Worm (Caenorhabditis elegans) whole organism, dauer: ENCODE results near the gene str-16.

Source experiments
- unc-62 ChIP-seq: sonication (generic microtip); optimal IDR thresholded peaks from 2 replicates; lab custom pipeline; 2017; ENCODE audit warnings: missing biosample characterization, missing genetic modification reagents, missing genetic modification characterization

str-16 gene

DNA sequence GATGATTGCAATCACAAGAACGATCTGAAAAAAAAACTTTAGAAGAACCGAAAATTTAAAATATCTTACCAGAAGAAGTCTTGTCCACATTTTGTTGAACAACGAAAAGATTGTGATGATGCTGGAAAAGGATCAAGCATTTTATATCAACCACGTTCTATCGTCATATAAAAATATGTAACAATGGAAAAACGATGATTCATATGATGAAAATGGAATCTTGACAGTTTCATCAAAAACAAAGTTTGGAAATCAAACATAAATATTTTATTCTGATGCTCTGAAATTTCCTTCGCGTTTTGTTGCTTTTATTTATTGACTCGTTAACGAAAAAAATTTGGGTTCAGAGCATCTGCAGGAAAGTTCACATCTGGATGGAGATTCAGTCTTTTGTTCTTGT is at the start of gene str-16, which contains the start of gene K08D9.9:
Gene str-16, plus strand, starts transcription at position 266 of the 400 bp plus-strand sequence.
Gene K08D9.9, minus strand, starts transcription at position 101 of the 400 bp plus-strand sequence.
- TF ChIP-seq unc-62: no peak

DNA sequence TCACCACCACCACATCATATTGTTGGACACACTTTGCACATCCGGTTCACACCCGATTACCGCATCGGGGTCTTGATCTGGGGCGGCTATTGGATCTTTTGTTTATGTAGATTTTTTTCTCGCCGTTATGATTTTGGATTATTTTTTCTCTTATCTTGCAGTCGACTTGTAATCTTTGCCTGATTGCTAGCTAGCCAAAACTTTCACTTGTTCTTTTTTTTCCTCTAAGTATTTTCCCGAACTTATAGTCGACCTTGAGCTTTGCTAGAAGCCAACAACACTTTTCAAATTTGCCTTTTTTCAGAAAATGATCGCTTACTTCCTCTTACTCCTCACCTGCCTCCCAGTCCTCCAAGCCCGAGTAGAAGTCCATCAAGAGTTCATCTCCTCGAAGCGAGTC is 48.6 kb upstream of the str-16 start, which contains the start of gene lag-2:
Gene lag-2, plus strand, starts transcription at position 301 of the 400 bp plus-strand sequence.
- no peak for TF ChIP-seq unc-62

DNA sequence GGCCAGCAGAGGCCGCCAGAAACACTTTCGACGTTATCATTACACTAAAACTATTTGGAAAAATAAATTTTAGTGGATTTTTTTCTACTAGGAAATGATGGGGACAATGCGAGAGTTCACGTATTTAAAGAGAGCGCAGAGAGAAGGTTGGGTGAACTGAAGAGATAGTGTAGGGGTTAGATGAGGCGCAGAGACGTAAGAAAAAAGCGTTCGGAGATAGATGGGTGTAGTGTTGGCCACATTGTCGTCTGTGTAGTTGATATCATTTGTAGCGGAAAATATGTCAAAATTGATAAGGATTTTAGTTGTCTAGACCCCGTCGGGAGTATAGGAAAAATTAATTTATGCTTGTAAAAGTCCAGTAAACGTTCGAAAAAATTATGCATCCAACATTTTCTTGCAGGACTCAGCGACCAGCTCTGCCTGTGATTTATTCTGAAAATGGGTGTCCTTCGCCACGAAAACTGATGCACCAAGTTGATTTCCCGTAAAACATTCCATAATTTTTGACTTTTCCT is 43.5 kb upstream of the str-16 start, which contains the start of the genes Y73C8B.3 and Y73C8B.9:
Gene Y73C8B.3, minus strand, starts transcription at position 147 of the 518 bp plus-strand sequence.
Gene Y73C8B.9, plus strand, starts transcription at position 468 of the 518 bp plus-strand sequence.
- no peak for TF ChIP-seq unc-62

DNA sequence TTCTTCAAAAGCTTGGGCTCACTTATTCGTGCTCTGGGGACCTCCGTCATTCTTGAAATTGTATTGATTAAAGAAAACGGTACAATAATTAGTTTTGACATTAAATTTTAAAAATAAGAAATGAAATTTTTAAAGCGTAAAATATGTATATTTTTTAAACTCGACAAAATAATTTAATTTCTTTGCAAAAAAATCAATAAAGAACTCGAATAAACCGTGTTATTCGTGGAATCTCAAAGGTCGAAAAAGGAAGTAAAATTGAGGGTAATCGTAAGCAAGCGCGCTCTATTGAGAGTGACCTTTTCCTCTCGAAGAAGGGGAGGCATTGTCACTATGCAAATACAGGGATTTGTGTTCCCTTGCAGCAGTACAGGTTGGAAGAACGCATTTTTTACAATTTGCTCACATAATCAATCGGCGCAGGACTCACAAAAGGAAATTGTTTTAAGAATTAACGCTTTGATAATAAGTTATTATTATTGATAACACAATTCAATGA is 41.7 kb upstream of the str-16 start, which contains the start of gene Y73C8B.2:
Gene Y73C8B.2, minus strand, starts transcription at position 51 of the 499 bp plus-strand sequence.
- TF ChIP-seq unc-62: no peak

DNA sequence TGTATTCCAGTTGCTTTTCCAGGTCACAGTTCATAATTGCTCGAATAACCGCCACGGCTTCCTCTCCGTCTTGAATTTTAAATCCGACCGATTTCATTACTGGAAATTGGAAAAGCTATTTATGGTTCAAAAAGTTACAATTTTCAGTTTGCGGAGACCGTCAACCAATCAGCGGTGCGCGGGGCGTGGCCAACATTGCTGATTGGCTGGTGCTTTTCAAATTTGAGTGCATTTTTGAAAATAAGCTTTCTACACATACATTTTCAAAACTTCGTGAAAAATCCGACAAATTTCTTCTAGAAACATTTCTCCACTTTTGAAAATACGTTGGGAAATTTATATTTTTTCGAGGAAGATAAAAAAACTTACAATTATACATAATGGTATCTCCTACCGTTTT is 40.9 kb upstream of the str-16 start:
- TF ChIP-seq unc-62: no peak

DNA sequence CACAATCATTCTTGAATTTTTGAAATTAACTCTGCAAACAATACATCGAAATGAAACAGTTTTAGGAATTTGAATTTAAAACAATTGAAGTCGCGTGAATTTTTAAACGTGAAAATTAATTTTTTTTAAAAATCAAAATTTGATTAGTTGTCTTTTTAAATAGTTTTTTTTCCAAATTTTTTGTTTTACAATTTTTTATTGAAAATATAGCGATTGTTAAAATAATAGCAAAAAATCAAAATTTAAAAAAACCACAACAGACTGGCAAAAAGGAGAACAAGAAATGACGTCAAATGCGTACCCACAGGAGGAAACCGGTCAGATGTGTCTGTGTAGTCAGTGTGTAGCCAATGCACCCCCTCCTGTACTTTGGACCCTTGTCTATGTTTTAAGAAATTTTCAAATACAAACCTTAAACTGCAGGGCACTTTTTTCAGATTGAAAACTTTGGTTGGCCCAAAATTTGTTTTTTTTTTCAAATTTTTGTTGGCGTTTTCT is 39.8 kb upstream of the str-16 start, which contains the start of the genes Y73C8B.1 and Y73C8B.5:
Gene Y73C8B.1, minus strand, starts transcription at position 51 of the 498 bp plus-strand sequence.
Gene Y73C8B.5, plus strand, starts transcription at position 437 of the 498 bp plus-strand sequence.
- no peak for TF ChIP-seq unc-62

DNA sequence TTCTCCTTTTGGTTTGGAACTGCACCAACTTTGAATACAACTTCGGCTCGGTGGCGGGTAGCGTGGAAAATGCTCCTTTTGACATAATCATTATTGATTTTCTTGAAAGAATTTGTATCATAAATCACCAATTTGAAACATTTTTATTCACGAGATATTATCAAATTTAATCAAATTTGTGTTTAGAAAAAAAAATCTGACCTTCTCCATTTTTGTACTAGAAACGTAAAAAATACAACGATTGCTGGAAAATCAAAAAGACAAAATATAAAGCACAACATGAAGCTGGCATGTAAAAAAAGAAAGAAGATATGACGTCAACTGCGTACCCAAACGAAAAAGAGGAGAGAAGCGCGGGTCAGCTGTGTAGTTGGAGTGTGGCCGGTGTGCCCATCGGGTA is 36.4 kb upstream of the str-16 start, which contains the start of gene K08D9.4:
Gene K08D9.4, minus strand, starts transcription at position 101 of the 400 bp plus-strand sequence.
- no peak for TF ChIP-seq unc-62

DNA sequence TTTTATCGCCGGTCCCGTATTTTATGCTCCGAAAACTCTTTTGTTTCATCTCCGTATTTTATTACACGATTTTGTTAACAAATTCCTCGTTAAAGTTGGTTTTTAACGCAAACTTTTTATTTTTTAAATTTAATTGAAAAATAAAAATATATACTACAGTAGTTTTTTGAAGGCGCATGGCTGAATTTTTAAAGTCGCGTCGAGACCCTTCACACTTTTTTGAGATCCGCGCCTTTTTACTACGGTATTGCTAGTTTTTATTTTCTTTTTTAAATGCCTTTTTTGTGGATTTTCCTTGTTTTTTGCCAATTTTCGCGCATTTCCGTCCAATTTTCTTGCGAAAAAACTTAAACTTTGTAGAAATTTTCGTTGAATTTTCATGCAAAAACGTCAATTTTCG is 32.2 kb upstream of the str-16 start:
- TF ChIP-seq unc-62: no peak

DNA sequence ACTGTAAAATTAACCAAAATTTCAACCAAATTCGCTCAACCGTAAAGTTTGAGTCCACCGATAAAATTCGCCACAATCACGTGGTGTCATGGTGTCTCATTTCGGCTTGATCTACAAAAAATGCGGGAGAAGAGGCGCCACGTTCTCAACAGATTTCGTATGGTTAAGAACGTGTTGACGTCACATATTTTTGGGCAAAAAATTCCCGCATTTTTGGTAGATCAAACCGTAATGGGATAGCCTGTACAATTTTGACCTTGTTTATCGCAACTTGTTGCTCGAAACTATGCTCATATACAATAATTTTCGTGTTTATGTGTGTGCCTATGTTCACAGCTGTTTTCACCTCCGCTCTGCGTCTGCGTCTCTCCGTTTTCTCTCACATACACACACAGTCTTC is 27.7 kb upstream of the str-16 start:
- TF ChIP-seq unc-62: no peak

DNA sequence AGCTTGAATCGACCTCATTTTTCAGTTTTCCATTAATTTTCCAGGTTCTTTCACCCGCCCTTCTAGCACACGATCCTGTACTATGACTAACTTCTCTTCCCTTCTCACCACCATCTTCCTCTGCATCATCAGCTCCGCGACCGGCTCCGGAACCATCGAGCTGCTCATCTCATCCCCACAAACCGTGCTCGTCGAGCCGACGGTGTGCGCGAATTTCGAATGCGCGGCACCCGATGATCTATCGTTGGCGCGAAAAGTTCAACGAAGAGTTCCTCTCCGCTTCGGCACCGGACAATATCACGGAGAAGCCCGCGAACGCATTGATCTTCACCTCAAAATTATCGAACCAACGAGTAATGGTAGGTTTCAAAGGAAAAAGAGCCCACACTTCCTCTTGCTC is 26.5 kb upstream of the str-16 start, which contains the start of gene apx-1:
Gene apx-1, plus strand, starts transcription at position 50 of the 400 bp plus-strand sequence.
- TF ChIP-seq unc-62: no peak

DNA sequence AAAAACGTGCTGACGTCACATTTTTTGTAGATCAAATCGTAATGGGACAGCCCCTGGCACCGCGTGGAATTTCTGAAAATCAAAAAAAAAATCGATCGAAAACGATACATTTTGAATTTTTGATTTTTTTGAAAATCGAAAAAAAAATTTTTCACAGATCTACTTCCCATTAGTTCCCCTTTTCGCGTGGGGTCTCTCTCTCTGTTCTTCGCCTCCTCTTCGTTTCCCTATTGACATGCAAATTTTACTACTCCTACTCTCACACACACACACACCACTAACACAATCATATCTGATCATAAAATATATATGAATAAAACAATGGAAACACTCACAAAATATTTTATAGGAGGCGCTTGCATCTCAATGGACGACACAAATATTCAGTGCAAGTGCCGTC is 18.1 kb upstream of the str-16 start:
- no peak for TF ChIP-seq unc-62

DNA sequence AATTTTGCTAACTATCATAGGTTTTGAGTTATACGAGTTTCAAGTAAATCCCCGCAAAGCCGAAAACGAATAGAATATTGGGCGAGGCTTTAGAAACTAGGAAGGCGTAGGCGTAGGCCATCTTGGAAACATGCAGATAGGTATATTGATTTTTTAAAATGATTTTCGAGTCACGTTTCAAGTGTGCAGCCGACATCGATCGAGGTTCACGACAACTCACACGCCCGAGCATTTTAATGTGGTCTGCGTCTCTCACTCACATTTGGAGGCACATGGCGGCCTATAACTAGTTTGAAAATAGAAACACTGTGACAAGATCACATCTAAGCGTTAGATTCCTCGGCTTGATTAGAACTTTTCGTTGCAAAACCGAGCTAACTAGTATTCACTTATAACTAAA is 9.3 kb upstream of the str-16 start, which contains the start of gene K08D9.2:
Gene K08D9.2, plus strand, starts transcription at position 301 of the 400 bp plus-strand sequence.
- no peak for TF ChIP-seq unc-62

DNA sequence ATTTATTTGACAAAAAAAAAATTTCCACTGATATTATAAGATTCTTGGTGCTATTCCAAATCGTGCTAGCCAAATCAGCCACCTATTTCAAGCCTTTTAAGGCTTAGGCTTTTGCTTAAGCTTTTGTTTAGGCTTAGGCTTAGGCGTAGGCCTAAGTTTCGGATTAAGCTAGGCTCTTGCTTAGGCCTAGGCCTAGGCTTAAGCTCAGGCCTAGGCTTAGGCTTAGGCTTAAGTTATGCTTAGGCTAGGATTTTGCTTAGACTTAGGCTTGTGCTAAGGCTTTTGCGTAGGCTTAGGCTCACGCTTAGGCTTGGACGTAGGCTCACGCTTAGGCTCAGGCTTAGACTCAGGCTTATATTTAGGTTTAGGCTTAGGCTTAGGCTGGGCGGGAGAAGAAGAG is 6.5 kb upstream of the str-16 start:
- no peak for TF ChIP-seq unc-62

DNA sequence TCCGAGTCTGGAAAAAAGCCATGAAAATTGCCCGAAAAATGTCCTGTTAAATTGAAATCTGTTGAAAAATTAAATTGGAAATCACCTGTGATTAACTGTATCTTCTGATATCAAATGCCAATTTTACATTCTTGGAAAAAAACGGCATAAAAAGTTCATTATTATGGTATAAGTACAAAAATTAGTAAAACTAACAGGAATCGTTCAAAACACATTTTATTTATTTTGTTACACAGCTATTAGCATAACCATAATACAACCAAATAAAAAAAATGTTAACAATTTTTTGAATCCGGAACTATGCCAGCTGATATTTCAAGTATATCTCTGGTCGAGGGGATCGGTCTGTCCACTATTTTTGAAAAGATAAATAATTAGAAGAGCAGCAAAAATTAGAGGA is 6.1 kb upstream of the str-16 start, which contains the start of gene K08D9.10:
Gene K08D9.10, plus strand, starts transcription at position 301 of the 400 bp plus-strand sequence.
- TF ChIP-seq unc-62: no peak

DNA sequence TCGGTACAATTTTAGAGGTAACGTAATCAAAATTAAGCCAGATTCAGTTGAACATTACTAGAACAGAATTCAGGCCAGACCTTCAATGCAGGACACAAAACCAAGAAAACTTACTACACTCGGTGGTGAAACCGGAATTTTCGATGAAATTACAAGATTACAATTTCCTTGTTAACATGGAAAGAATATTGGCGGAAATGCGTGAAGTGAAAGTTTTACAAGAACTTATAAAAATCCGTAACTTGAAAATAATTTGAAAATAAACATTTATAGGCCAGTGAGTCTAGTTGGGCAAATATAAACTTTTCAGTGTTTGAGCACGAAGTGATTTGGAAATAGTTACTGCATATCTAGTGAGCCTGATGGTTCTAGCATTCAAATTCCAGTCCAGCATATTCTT is 1.8 kb upstream of the str-16 start, which contains the start of gene K08D9.6:
Gene K08D9.6, minus strand, starts transcription at position 101 of the 400 bp plus-strand sequence.
- no peak for TF ChIP-seq unc-62

DNA sequence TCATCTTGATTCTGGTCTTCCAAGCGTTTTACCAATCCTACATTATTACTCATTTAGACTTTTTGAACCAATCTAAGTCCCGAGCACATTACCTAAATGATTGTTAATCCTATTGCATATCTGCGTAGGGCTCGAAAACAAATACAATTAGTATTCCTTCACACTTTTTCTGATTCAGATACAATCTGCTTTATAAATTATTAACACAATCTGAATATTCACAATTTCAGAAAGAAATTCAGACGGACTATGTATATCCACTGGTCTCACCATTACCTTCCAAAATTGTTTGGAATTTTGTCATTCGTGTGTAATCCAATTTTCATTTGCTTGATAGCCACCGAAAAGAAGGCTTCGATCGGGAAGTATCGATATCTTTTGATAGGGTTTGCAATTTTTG is 4.5 kb downstream of the str-16 start, which contains the start of gene srj-11:
Gene srj-11, plus strand, starts transcription at position 250 of the 400 bp plus-strand sequence.
- no peak for TF ChIP-seq unc-62

DNA sequence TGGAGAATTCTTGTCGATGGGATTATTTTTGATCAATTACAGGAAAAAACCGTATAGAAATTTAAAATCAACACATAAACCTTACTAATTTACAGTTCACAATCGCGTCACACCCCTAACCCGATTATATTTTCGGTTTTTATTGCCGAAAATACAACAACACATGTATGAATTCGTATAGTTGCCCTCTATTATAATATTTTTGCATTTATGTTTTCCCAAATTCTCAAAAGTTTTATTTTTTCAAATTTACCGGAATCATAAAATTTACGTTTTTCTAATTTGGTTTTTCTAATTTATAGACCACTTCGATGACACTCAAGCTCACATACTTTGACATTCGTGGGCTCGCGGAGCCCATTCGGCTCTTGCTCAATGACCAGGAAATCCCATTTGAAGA is 6.3 kb downstream of the str-16 start, which contains the start of gene gst-23:
Gene gst-23, plus strand, starts transcription at position 301 of the 400 bp plus-strand sequence.
- no peak for TF ChIP-seq unc-62
